Worm (Caenorhabditis elegans) whole organism, L3 larva: ENCODE measurements around the gene smf-1.

ENCODE experiments used
- elt-1 ChIP-seq: fragments of 150-350 bp; optimal IDR thresholded peaks from 2 replicates; lab custom pipeline; 2014; ENCODE audit warnings: missing biosample characterization, missing genetic modification characterization
- nhr-11 ChIP-seq: fragments of 150-350 bp; optimal IDR thresholded peaks from 2 replicates; lab custom pipeline; 2014; ENCODE audit warnings: missing biosample characterization, missing genetic modification characterization
- nhr-76 ChIP-seq: fragments of 150-350 bp; sonication (generic microtip); optimal IDR thresholded peaks from 5 replicates; lab custom pipeline; 2014; ENCODE audit warnings: missing biosample characterization, missing genetic modification characterization
- nhr-77 ChIP-seq: fragments of 150-350 bp; optimal IDR thresholded peaks from 2 replicates; lab custom pipeline; 2014; ENCODE audit warnings: missing biosample characterization, missing genetic modification characterization

DNA sequence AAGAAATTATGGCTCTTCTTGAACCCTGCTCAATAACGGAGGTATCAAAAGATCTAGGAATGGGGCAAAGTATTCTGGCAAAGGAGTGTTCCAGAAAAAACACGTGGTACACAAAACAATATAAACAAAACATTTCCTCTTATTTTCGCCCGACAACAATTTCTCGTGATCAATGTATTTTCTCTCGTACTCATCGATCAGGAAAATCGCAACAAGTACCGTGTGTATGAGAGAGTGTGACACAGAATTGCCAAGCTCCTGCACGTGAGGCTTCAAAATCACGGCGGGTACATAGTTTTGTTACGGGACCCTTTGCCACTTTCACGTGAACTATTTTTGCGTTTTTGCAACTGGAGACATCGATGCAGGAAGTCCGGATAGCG is 18.1 kb upstream of the smf-1 start:
- TF ChIP-seq nhr-76 (tag; lab: Kevin White, UChicago) (no peak), elt-1 (tag; lab: Kevin White, UChicago) (no peak), nhr-11 (tag; lab: Kevin White, UChicago) (peak; percentile 76), nhr-77 (tag; lab: Kevin White, UChicago) (no peak)
